Worm (Caenorhabditis elegans) whole organism, L1 larva: ENCODE results near the gene srxa-13.

Experiments
- efl-1 ChIP-seq, 4 experiments: fragments of 150-350 bp; optimal IDR thresholded peaks in 3 of 4; peaks in 1 of 4; 1 replicate in 1 of 4; 2 replicates in 3 of 4; lab custom pipeline; 2014; ENCODE audit warnings: missing biosample characterization in 2 of 4, missing genetic modification characterization in 2 of 4, missing genetic modification reagents in 2 of 4
- nhr-12 ChIP-seq: sonication (generic microtip); optimal IDR thresholded peaks from 2 replicates; lab custom pipeline; 2017; ENCODE audit warnings: missing biosample characterization, missing genetic modification characterization
- skn-1 ChIP-seq: fragments of 150-350 bp; optimal IDR thresholded peaks from 2 replicates; lab custom pipeline; 2014; ENCODE audit warnings: missing biosample characterization, missing genetic modification characterization
- snpc-4 ChIP-seq: fragments of 150-350 bp; optimal IDR thresholded peaks from 2 replicates; lab custom pipeline; 2014; ENCODE audit warnings: missing biosample characterization, missing genetic modification characterization
- sptf-1 ChIP-seq: fragments of 150-350 bp; optimal IDR thresholded peaks from 2 replicates; lab custom pipeline; 2014; ENCODE audit warnings: missing biosample characterization, missing genetic modification characterization
- unc-86 ChIP-seq: sonication (generic microtip); optimal IDR thresholded peaks from 2 replicates; lab custom pipeline; 2016; ENCODE audit warnings: missing genetic modification characterization, missing compliant biosample characterization

ce11 chrV:13923851-13924250, 5.8 kb upstream of the srxa-13 start, which contains the start of gene srxa-11:
- no peak for TF ChIP-seq unc-86
- TF ChIP-seq nhr-12 (tag; lab: Kevin White, UChicago) = no peak
- no peak for TF ChIP-seq snpc-4 (tag; lab: Kevin White, UChicago)
- TF ChIP-seq skn-1 = no peak
- TF ChIP-seq efl-1 (optimal IDR thresholded peaks at IDR 0.05; lab: Kevin White, UChicago) = no peak
- TF ChIP-seq efl-1 (GFP tag; optimal IDR thresholded peaks at IDR 0.05 in 1 of 2; lab: Kevin White, UChicago) = no peak
- no peak for TF ChIP-seq sptf-1 (tag; lab: Kevin White, UChicago)
